Fruit fly (Drosophila melanogaster): Measurements from ENCODE around the gene Gbeta76C.
"Not testable (repeated sequence)": the region's sequence is repeated elsewhere in the genome, so short reads cannot be mapped to it uniquely, and the experiment has no call there.

DNA sequence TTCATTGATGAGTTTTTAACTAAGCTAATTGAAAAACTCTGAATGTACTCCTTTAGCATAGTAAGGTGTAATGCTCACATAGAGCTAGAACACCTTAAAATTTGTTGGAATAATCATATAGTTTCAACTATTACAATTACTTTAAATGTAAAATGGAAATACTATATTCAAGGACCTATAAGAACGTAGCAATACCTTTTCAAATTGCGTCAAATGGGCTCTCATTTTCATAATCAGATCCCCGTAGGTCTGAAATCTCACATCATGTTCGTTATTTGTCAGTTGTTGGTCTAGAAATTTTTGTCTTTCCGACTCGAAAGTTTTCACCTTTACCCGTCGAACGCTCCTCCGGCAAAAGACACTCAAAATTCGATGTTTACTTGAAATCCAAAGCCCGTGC is 41.3 kb downstream of the Gbeta76C start, which contains the start of gene CG42529:
- not testable (repeated sequence) for TF ChIP-seq CG6854 (GFP tag; optimal IDR thresholded peaks at IDR 0.05); CG7368 (GFP tag; optimal IDR thresholded peaks at IDR 0.05); Sox102F (GFP tag; optimal IDR thresholded peaks at IDR 0.05); vri (GFP tag; optimal IDR thresholded peaks at IDR 0.05); Eip78C (GFP tag); Hr38 (GFP tag; optimal IDR thresholded peaks at IDR 0.05); Sox14 (GFP tag; optimal IDR thresholded peaks at IDR 0.05); pdm3 (GFP tag; optimal IDR thresholded peaks at IDR 0.05); CG6808 (GFP tag; optimal IDR thresholded peaks at IDR 0.05); Gug (GFP tag; IDR thresholded peaks at IDR 0.05); CG10631 (GFP tag; optimal IDR thresholded peaks at IDR 0.05); CG4318 (GFP tag; optimal IDR thresholded peaks at IDR 0.05); topi (GFP tag; optimal IDR thresholded peaks at IDR 0.05); Blimp-1 (GFP tag; optimal IDR thresholded peaks at IDR 0.05)
